Fruit fly (Drosophila melanogaster) whole organism, embryonic: ENCODE measurements around the gene sesB.
A peak's percentile ranks its signal among the peaks of the same experiment; 100 is the strongest.

Experiments
- Antp ChIP-seq: fragments of 200-800 bp; sonication (Bioruptor generic); optimal IDR thresholded peaks from 3 replicates; lab custom pipeline; 2016; ENCODE audit warnings: missing biosample characterization, missing genetic modification characterization
- Bdp1 ChIP-seq: fragments of 200-800 bp; sonication (Bioruptor generic); optimal IDR thresholded peaks from 3 replicates; lab custom pipeline; 2016; ENCODE audit warnings: missing biosample characterization, missing genetic modification characterization
- CG1024 ChIP-seq: fragments of 200-800 bp; sonication (Bioruptor generic); IDR thresholded peaks from 2 replicates; pipeline ENCODE4 v1.3.6; 2022; ENCODE audit warnings: missing biosample characterization, missing genetic modification characterization
- CG10267 ChIP-seq: fragments of 200-800 bp; sonication (Bioruptor generic); optimal IDR thresholded peaks from 2 replicates; lab custom pipeline; 2018; ENCODE audit warnings: missing biosample characterization, mild to moderate bottlenecking, missing genetic modification characterization, moderate library complexity
- CG10462 ChIP-seq: fragments of 200-800 bp; sonication (Bioruptor generic); optimal IDR thresholded peaks from 2 replicates; lab custom pipeline; 2016; ENCODE audit warnings: missing biosample characterization, missing genetic modification characterization
- CG10979 ChIP-seq: fragments of 200-800 bp; sonication (Bioruptor generic); optimal IDR thresholded peaks from 2 replicates; lab custom pipeline; 2018; ENCODE audit warnings: missing biosample characterization, mild to moderate bottlenecking, missing genetic modification characterization, moderate library complexity
- CG11504 ChIP-seq: fragments of 200-800 bp; sonication (Bioruptor generic); optimal IDR thresholded peaks from 3 replicates; lab custom pipeline; 2019; ENCODE audit warnings: missing biosample characterization, mild to moderate bottlenecking, missing genetic modification characterization, moderate library complexity
- CG13123 ChIP-seq: fragments of 200-800 bp; sonication (Bioruptor generic); optimal IDR thresholded peaks from 2 replicates; lab custom pipeline; 2016; ENCODE audit warnings: missing biosample characterization, missing genetic modification characterization
- CG13424 ChIP-seq: fragments of 200-800 bp; sonication (Bioruptor generic); optimal IDR thresholded peaks from 2 replicates; lab custom pipeline; 2019; ENCODE audit warnings: missing biosample characterization, mild to moderate bottlenecking, missing genetic modification characterization, moderate library complexity
- CG14014 ChIP-seq: fragments of 200-800 bp; sonication (Bioruptor generic); IDR thresholded peaks from 2 replicates; pipeline ENCODE4 v1.3.6; 2022; ENCODE audit warnings: missing biosample characterization, missing genetic modification characterization
- CG1603 ChIP-seq: fragments of 200-800 bp; sonication (Bioruptor generic); optimal IDR thresholded peaks from 2 replicates; lab custom pipeline; 2019; ENCODE audit warnings: missing biosample characterization, mild to moderate bottlenecking, missing genetic modification characterization, moderate library complexity
- CG16815 ChIP-seq: fragments of 200-800 bp; sonication (Bioruptor generic); optimal IDR thresholded peaks from 3 replicates; lab custom pipeline; 2017; ENCODE audit warnings: missing biosample characterization, mild to moderate bottlenecking, missing genetic modification characterization
- CG17328 ChIP-seq: fragments of 200-800 bp; sonication (Bioruptor generic); IDR thresholded peaks from 2 replicates; pipeline ENCODE4 v1.3.6; 2022; ENCODE audit warnings: missing biosample characterization, missing genetic modification characterization
- CG17568 ChIP-seq: fragments of 200-800 bp; sonication (Bioruptor generic); optimal IDR thresholded peaks from 2 replicates; lab custom pipeline; 2018; ENCODE audit warnings: missing biosample characterization, mild to moderate bottlenecking, missing genetic modification characterization, moderate library complexity
- CG17829 ChIP-seq: fragments of 200-800 bp; optimal IDR thresholded peaks from 2 replicates; lab custom pipeline; 2019; ENCODE audit warnings: missing biosample characterization, mild to moderate bottlenecking, missing genetic modification characterization, moderate library complexity
- CG17912 ChIP-seq: fragments of 200-800 bp; sonication (Bioruptor generic); optimal IDR thresholded peaks from 2 replicates; lab custom pipeline; 2018; ENCODE audit warnings: missing biosample characterization, mild to moderate bottlenecking, missing genetic modification characterization
- CG2202 ChIP-seq: fragments of 200-800 bp; sonication (Bioruptor generic); optimal IDR thresholded peaks from 2 replicates; lab custom pipeline; 2018; ENCODE audit warnings: missing biosample characterization, mild to moderate bottlenecking, missing genetic modification characterization
- CG2678 ChIP-seq: fragments of 200-800 bp; sonication (Bioruptor generic); optimal IDR thresholded peaks from 3 replicates; lab custom pipeline; 2019; ENCODE audit warnings: missing biosample characterization, mild to moderate bottlenecking, missing genetic modification characterization, moderate library complexity
- CG2712 ChIP-seq: fragments of 200-800 bp; optimal IDR thresholded peaks from 3 replicates; lab custom pipeline; 2019; ENCODE audit warnings: missing biosample characterization, mild to moderate bottlenecking, missing genetic modification characterization, moderate library complexity
- CG3407 ChIP-seq: fragments of 200-800 bp; sonication (Bioruptor generic); optimal IDR thresholded peaks from 2 replicates; lab custom pipeline; 2018; ENCODE audit warnings: missing biosample characterization, mild to moderate bottlenecking, missing genetic modification characterization
- CG34422 ChIP-seq: fragments of 200-800 bp; sonication (Bioruptor generic); IDR thresholded peaks from 3 replicates; pipeline ENCODE4 v1.3.6; 2022; ENCODE audit warnings: missing biosample characterization, missing genetic modification characterization
- CG6175 ChIP-seq: fragments of 200-800 bp; sonication (Bioruptor generic); IDR thresholded peaks from 3 replicates; pipeline ENCODE4 v1.3.6; 2022; ENCODE audit warnings: missing biosample characterization, missing genetic modification characterization
- CG6254 ChIP-seq: fragments of 200-800 bp; sonication (Bioruptor generic); optimal IDR thresholded peaks from 3 replicates; lab custom pipeline; 2017; ENCODE audit warnings: mild to moderate bottlenecking, missing biosample characterization, missing genetic modification reagents, missing genetic modification characterization
- CG6813 ChIP-seq: fragments of 200-800 bp; sonication (Bioruptor generic); optimal IDR thresholded peaks from 2 replicates; lab custom pipeline; 2017; ENCODE audit warnings: missing biosample characterization, missing genetic modification characterization, mild to moderate bottlenecking, moderate library complexity, missing genetic modification reagents
- CG8388 ChIP-seq: fragments of 200-800 bp; sonication (Bioruptor generic); optimal IDR thresholded peaks from 2 replicates; lab custom pipeline; 2019; ENCODE audit warnings: missing biosample characterization, mild to moderate bottlenecking, missing genetic modification characterization, moderate library complexity
- CG9932 ChIP-seq: fragments of 200-800 bp; sonication (Bioruptor generic); IDR thresholded peaks from 2 replicates; pipeline ENCODE4 v1.3.6; 2022; ENCODE audit warnings: missing biosample characterization, missing genetic modification characterization
- Dek ChIP-seq: fragments of 200-800 bp; sonication (Bioruptor generic); optimal IDR thresholded peaks from 3 replicates; lab custom pipeline; 2019; ENCODE audit warnings: missing biosample characterization, mild to moderate bottlenecking, missing genetic modification characterization, moderate library complexity
- Dref ChIP-seq: fragments of 200-800 bp; sonication (Bioruptor generic); IDR thresholded peaks from 2 replicates; pipeline ENCODE4 v1.3.6; 2022; ENCODE audit warnings: missing biosample characterization, missing genetic modification characterization
- Drgx ChIP-seq: fragments of 200-800 bp; sonication (Bioruptor generic); IDR thresholded peaks from 2 replicates; pipeline ENCODE4 v1.3.6; 2022; ENCODE audit warnings: missing biosample characterization, missing genetic modification characterization
- Ets65A ChIP-seq: fragments of 200-800 bp; sonication (Bioruptor generic); peaks from one replicate; lab custom pipeline; 2016; ENCODE audit warnings: missing biosample characterization, missing genetic modification characterization
- Fer1 ChIP-seq: fragments of 200-800 bp; sonication (Bioruptor generic); optimal IDR thresholded peaks from 2 replicates; lab custom pipeline; 2017; ENCODE audit warnings: missing biosample characterization, mild to moderate bottlenecking, missing genetic modification characterization
- H15 ChIP-seq: fragments of 200-800 bp; sonication (Bioruptor generic); IDR thresholded peaks from 3 replicates; pipeline ENCODE4 v1.3.6; 2022; ENCODE audit warnings: missing biosample characterization, missing genetic modification characterization
- HLH3B ChIP-seq: fragments of 200-800 bp; sonication (Bioruptor generic); IDR thresholded peaks from 2 replicates; pipeline ENCODE4 v1.3.6; 2022; ENCODE audit warnings: missing biosample characterization, missing genetic modification characterization
- Hand ChIP-seq: fragments of 200-800 bp; sonication (Bioruptor generic); optimal IDR thresholded peaks from 2 replicates; lab custom pipeline; 2017; ENCODE audit warnings: mild to moderate bottlenecking, missing biosample characterization, missing genetic modification reagents, missing genetic modification characterization
- Hr51 ChIP-seq, 2 experiments: fragments of 200-800 bp; sonication (Bioruptor generic); optimal IDR thresholded peaks; 2 replicates in 1 of 2; 3 replicates in 1 of 2; lab custom pipeline; 2016 to 2018; ENCODE audit warnings: missing biosample characterization in 2 of 2, missing genetic modification characterization in 2 of 2, mild to moderate bottlenecking in 1 of 2, moderate library complexity in 1 of 2
- Hsf ChIP-seq: fragments of 200-800 bp; sonication (Bioruptor generic); optimal IDR thresholded peaks from 3 replicates; lab custom pipeline; 2016; ENCODE audit warnings: missing biosample characterization, missing genetic modification characterization
- Lim3 ChIP-seq: fragments of 200-800 bp; sonication (Bioruptor generic); IDR thresholded peaks from 2 replicates; pipeline ENCODE4 v1.3.6; 2022; ENCODE audit warnings: missing biosample characterization, missing genetic modification characterization
- Nf-YC ChIP-seq: fragments of 200-800 bp; optimal IDR thresholded peaks from 3 replicates; lab custom pipeline; 2019; ENCODE audit warnings: missing biosample characterization, mild to moderate bottlenecking, missing genetic modification characterization, moderate library complexity
- NfI ChIP-seq: fragments of 200-800 bp; sonication (Bioruptor generic); optimal IDR thresholded peaks from 3 replicates; lab custom pipeline; 2018; ENCODE audit warnings: missing biosample characterization, mild to moderate bottlenecking, missing genetic modification characterization, moderate library complexity
- Rfx ChIP-seq: fragments of 200-800 bp; sonication (Bioruptor generic); IDR thresholded peaks from 2 replicates; pipeline ENCODE4 v1.3.6; 2022; ENCODE audit warnings: missing biosample characterization, missing genetic modification characterization
- Sox102F ChIP-seq: fragments of 200-800 bp; sonication (Bioruptor generic); optimal IDR thresholded peaks from 2 replicates; lab custom pipeline; 2018; ENCODE audit warnings: missing biosample characterization, mild to moderate bottlenecking, missing genetic modification characterization, moderate library complexity
- abd-A ChIP-seq: fragments of 200-800 bp; sonication (Bioruptor generic); optimal IDR thresholded peaks from 3 replicates; lab custom pipeline; 2019; ENCODE audit warnings: missing biosample characterization, mild to moderate bottlenecking, missing genetic modification characterization, moderate library complexity
- bab2 ChIP-seq: fragments of 200-800 bp; sonication (Bioruptor generic); optimal IDR thresholded peaks from 2 replicates; lab custom pipeline; 2016; ENCODE audit warnings: missing biosample characterization, missing genetic modification characterization
- disco-r ChIP-seq: fragments of 200-800 bp; sonication (Bioruptor generic); optimal IDR thresholded peaks from 2 replicates; lab custom pipeline; 2016; ENCODE audit warnings: missing biosample characterization, missing genetic modification characterization
- grn ChIP-seq: fragments of 200-800 bp; sonication (Bioruptor generic); optimal IDR thresholded peaks from 3 replicates; lab custom pipeline; 2017; ENCODE audit warnings: missing biosample characterization, missing genetic modification characterization
- pita ChIP-seq: fragments of 200-800 bp; sonication (Bioruptor generic); optimal IDR thresholded peaks from 2 replicates; lab custom pipeline; 2017; ENCODE audit warnings: missing biosample characterization, mild to moderate bottlenecking, missing genetic modification characterization
- prd ChIP-seq, 3 experiments: fragments of >200 bp in 2 of 3; fragments of 200-800 bp in 1 of 3; sonication (Bioruptor generic) in 1 of 3; optimal IDR thresholded peaks in 2 of 3; IDR thresholded peaks in 1 of 3; 2 replicates in 2 of 3; 3 replicates in 1 of 3; pipeline versions ENCODE4 v1.3.6 to Lab custom; 2017 to 2022; ENCODE audit warnings: missing biosample characterization in 1 of 3, missing genetic modification characterization in 1 of 3
- sima ChIP-seq: fragments of 200-800 bp; sonication (Bioruptor generic); optimal IDR thresholded peaks from 2 replicates; lab custom pipeline; 2016; ENCODE audit warnings: missing biosample characterization, missing genetic modification characterization
- slp2 ChIP-seq: fragments of 200-800 bp; sonication (Bioruptor generic); optimal IDR thresholded peaks from 2 replicates; lab custom pipeline; 2016; ENCODE audit warnings: missing biosample characterization, missing genetic modification characterization
- tin ChIP-seq: fragments of 200-800 bp; sonication (Bioruptor generic); optimal IDR thresholded peaks from 3 replicates; lab custom pipeline; 2016; ENCODE audit warnings: missing biosample characterization, missing genetic modification characterization

The sesB gene

dm6 chrX:10731801-10732200, 55.0 kb downstream of the sesB start (continued):
- peak; percentile 28; the same call in 1 of the 2 replicates for TF ChIP-seq CG9932
- TF ChIP-seq Bdp1 (GFP tag; lab: Kevin White, UChicago), result no peak
- peak; percentile 84 for TF ChIP-seq CG2678 (tag; lab: Kevin White, UChicago)
- no peak for TF ChIP-seq Ets65A (GFP tag; lab: Kevin White, UChicago)
- peak; percentile 26 for TF ChIP-seq CG3407 (GFP tag; lab: Kevin White, UChicago)
- TF ChIP-seq CG11504 (tag; lab: Kevin White, UChicago), result peak; percentile 74
- TF ChIP-seq tin (GFP tag; lab: Kevin White, UChicago), result peak; percentile 34
- peak; percentile 60; the same call in 1 of the 2 replicates for TF ChIP-seq CG14014 (GFP tag; lab: Robert Waterston, UW)
- TF ChIP-seq Hsf (GFP tag; lab: Kevin White, UChicago), result peak; percentile 54
- peak; percentile 61 for TF ChIP-seq CG17829
- TF ChIP-seq CG2202 (tag; lab: Kevin White, UChicago), result no peak
- no peak for TF ChIP-seq Lim3 (GFP tag; lab: Robert Waterston, UW)
- TF ChIP-seq CG6254 (GFP tag; lab: Kevin White, UChicago), result peak; percentile 45
- TF ChIP-seq Fer1 (GFP tag; lab: Kevin White, UChicago), result peak; percentile 70
- peak; percentile 72 for TF ChIP-seq CG10979 (tag; lab: Kevin White, UChicago)
- TF ChIP-seq Rfx (GFP tag; lab: Robert Waterston, UW), result no peak
- no peak for TF ChIP-seq prd (optimal IDR thresholded peaks at IDR 0.05; lab: Kevin White, UChicago)
- TF ChIP-seq prd (GFP tag; IDR thresholded peaks at IDR 0.05; lab: Robert Waterston, UW), result peak; percentile 70
- TF ChIP-seq H15, result peak; percentile 48; the same call in 2 of the 3 replicates
- no peak for TF ChIP-seq grn
- peak; percentile 10 for TF ChIP-seq CG17568 (GFP tag; lab: Kevin White, UChicago)
- no peak for TF ChIP-seq sima (GFP tag; lab: Kevin White, UChicago)
- peak; percentile 18 for TF ChIP-seq Antp (GFP tag; lab: Kevin White, UChicago)
- TF ChIP-seq disco-r, result peak; percentile 27
- TF ChIP-seq CG17912 (GFP tag; lab: Kevin White, UChicago), result no peak
- TF ChIP-seq CG6813 (GFP tag; lab: Kevin White, UChicago), result peak; percentile 2
- TF ChIP-seq HLH3B (GFP tag; lab: Robert Waterston, UW), result peak; percentile 57
- TF ChIP-seq Hr51 (GFP tag; optimal IDR thresholded peaks at IDR 0.05; lab: Kevin White, UChicago), result peak; percentile 22 to 75
- TF ChIP-seq bab2 (GFP tag; lab: Kevin White, UChicago), result peak; percentile 32
- TF ChIP-seq Sox102F, result peak; percentile 69
- peak; percentile 41 for TF ChIP-seq NfI (GFP tag; lab: Kevin White, UChicago)
- TF ChIP-seq CG1024 (GFP tag; lab: Robert Waterston, UW), result 0 out of 2 replicates have a peak, but pooled peaks have one; percentile 17
- TF ChIP-seq CG16815 (GFP tag; lab: Kevin White, UChicago), result peak; percentile 38
- TF ChIP-seq pita (GFP tag; lab: Kevin White, UChicago), result no peak
- peak; percentile 60; the same call in 1 of the 2 replicates for TF ChIP-seq CG17328 (GFP tag; lab: Robert Waterston, UW)
- TF ChIP-seq Nf-YC (tag; lab: Kevin White, UChicago), result no peak
- peak; percentile 38 for TF ChIP-seq Dek (tag; lab: Kevin White, UChicago)
- TF ChIP-seq Dref (GFP tag; lab: Robert Waterston, UW), result no peak
- TF ChIP-seq CG6175 (GFP tag; lab: Robert Waterston, UW), result no peak
- TF ChIP-seq CG13424 (tag; lab: Kevin White, UChicago), result peak; percentile 61
- TF ChIP-seq CG13123 (GFP tag; lab: Kevin White, UChicago), result peak; percentile 37
- peak; percentile 14 for TF ChIP-seq slp2 (GFP tag; lab: Kevin White, UChicago)
- TF ChIP-seq Drgx, result no peak
- TF ChIP-seq Hand (GFP tag; lab: Kevin White, UChicago), result peak; percentile 49
- TF ChIP-seq CG10462 (GFP tag; lab: Kevin White, UChicago), result no peak
- TF ChIP-seq CG1603, result peak; percentile 22
- TF ChIP-seq abd-A, result no peak
- peak; percentile 71 for TF ChIP-seq CG10267
- no peak for TF ChIP-seq CG34422 (GFP tag; lab: Robert Waterston, UW)
- peak; percentile 78 for TF ChIP-seq CG2712 (tag; lab: Kevin White, UChicago)
- TF ChIP-seq CG8388, result peak; percentile 64
